Fruit fly (Drosophila melanogaster) whole organism, prepupa: ENCODE data around the gene Mcm7.
A peak's percentile ranks its signal among the peaks of the same experiment; 100 is the strongest.

Experiments used
- Blimp-1 ChIP-seq: fragments of 200-800 bp; sonication (Bioruptor generic); optimal IDR thresholded peaks from 3 replicates; lab custom pipeline; 2017; ENCODE audit warnings: missing biosample characterization, missing genetic modification characterization, mild to moderate bottlenecking, moderate library complexity, missing genetic modification reagents
- CG10669 ChIP-seq: fragments of 200-800 bp; sonication (Bioruptor generic); optimal IDR thresholded peaks from 3 replicates; lab custom pipeline; 2018; ENCODE audit warnings: missing biosample characterization, mild to moderate bottlenecking, missing genetic modification characterization, moderate library complexity
- CG11294 ChIP-seq: fragments of 200-800 bp; sonication (Bioruptor generic); IDR thresholded peaks from 2 replicates; pipeline ENCODE4 v1.3.6; 2022; ENCODE audit warnings: missing biosample characterization, missing genetic modification characterization
- CG11762 ChIP-seq: fragments of 200-800 bp; sonication (Bioruptor generic); optimal IDR thresholded peaks from 3 replicates; lab custom pipeline; 2016; ENCODE audit warnings: missing biosample characterization, missing genetic modification characterization; ENCODE audit not compliant: insufficient read depth
- CG11902 ChIP-seq: fragments of 200-800 bp; sonication (Bioruptor generic); optimal IDR thresholded peaks from 3 replicates; lab custom pipeline; 2016; ENCODE audit warnings: missing biosample characterization, missing genetic modification characterization
- CG15336 ChIP-seq: fragments of 200-800 bp; sonication (Bioruptor generic); IDR thresholded peaks from 2 replicates; pipeline ENCODE4 v1.3.6; 2022; ENCODE audit warnings: missing biosample characterization, missing genetic modification characterization
- CG16779 ChIP-seq: fragments of 200-800 bp; sonication (Bioruptor generic); optimal IDR thresholded peaks from 3 replicates; lab custom pipeline; 2017; ENCODE audit warnings: missing biosample characterization, mild to moderate bottlenecking, missing genetic modification characterization
- CG3032 ChIP-seq: fragments of 200-800 bp; optimal IDR thresholded peaks from 2 replicates; lab custom pipeline; 2019; ENCODE audit warnings: missing biosample characterization, mild to moderate bottlenecking, missing genetic modification characterization, moderate library complexity
- CG31627 ChIP-seq: fragments of 200-800 bp; sonication (Bioruptor generic); optimal IDR thresholded peaks from 3 replicates; lab custom pipeline; 2016; ENCODE audit warnings: missing biosample characterization, missing genetic modification characterization
- CG32006 ChIP-seq: fragments of 200-800 bp; sonication (Bioruptor generic); optimal IDR thresholded peaks from 3 replicates; lab custom pipeline; 2017; ENCODE audit warnings: missing biosample characterization, mild to moderate bottlenecking, missing genetic modification characterization
- CG34406 ChIP-seq: fragments of 200-800 bp; sonication (Bioruptor generic); optimal IDR thresholded peaks from 3 replicates; lab custom pipeline; 2016; ENCODE audit warnings: missing biosample characterization, missing genetic modification characterization
- CG3919 ChIP-seq: fragments of 200-800 bp; sonication (Bioruptor generic); optimal IDR thresholded peaks from 3 replicates; lab custom pipeline; 2016; ENCODE audit warnings: missing biosample characterization, missing genetic modification characterization
- CG4318 ChIP-seq: fragments of 200-800 bp; sonication (Bioruptor generic); optimal IDR thresholded peaks from 3 replicates; lab custom pipeline; 2017; ENCODE audit warnings: missing biosample characterization, mild to moderate bottlenecking, missing genetic modification characterization
- CG6276 ChIP-seq: fragments of 200-800 bp; sonication (Bioruptor generic); optimal IDR thresholded peaks from 2 replicates; lab custom pipeline; 2017; ENCODE audit warnings: missing biosample characterization, mild to moderate bottlenecking, missing genetic modification characterization
- CG6792 ChIP-seq: fragments of 200-800 bp; sonication (Bioruptor generic); optimal IDR thresholded peaks from 3 replicates; lab custom pipeline; 2016; ENCODE audit warnings: missing biosample characterization, missing genetic modification characterization
- CG6854 ChIP-seq: fragments of 200-800 bp; sonication (Bioruptor generic); optimal IDR thresholded peaks from 2 replicates; lab custom pipeline; 2017; ENCODE audit warnings: missing biosample characterization, mild to moderate bottlenecking, missing genetic modification characterization
- CG7368 ChIP-seq: fragments of 200-800 bp; sonication (Bioruptor generic); optimal IDR thresholded peaks from 3 replicates; lab custom pipeline; 2016; ENCODE audit warnings: missing biosample characterization, missing genetic modification characterization
- CG8119 ChIP-seq: fragments of 200-800 bp; sonication (Bioruptor generic); IDR thresholded peaks from 3 replicates; pipeline ENCODE4 v1.3.6; 2022; ENCODE audit warnings: missing biosample characterization, missing genetic modification characterization
- CG8319 ChIP-seq: fragments of 200-800 bp; sonication (Bioruptor generic); optimal IDR thresholded peaks from 3 replicates; lab custom pipeline; 2016; ENCODE audit warnings: missing biosample characterization, missing genetic modification characterization
- CG8632 ChIP-seq: fragments of 200-800 bp; sonication (Bioruptor generic); optimal IDR thresholded peaks from 3 replicates; lab custom pipeline; 2016; ENCODE audit warnings: missing biosample characterization, missing genetic modification characterization
- CG9139 ChIP-seq: fragments of 200-800 bp; sonication (Bioruptor generic); optimal IDR thresholded peaks from 3 replicates; lab custom pipeline; 2017; ENCODE audit warnings: missing biosample characterization, mild to moderate bottlenecking, missing genetic modification characterization
- Eip75B ChIP-seq: fragments of 200-800 bp; sonication (Bioruptor generic); optimal IDR thresholded peaks from 3 replicates; lab custom pipeline; 2016; ENCODE audit warnings: missing biosample characterization, missing genetic modification characterization
- Eip78C ChIP-seq: fragments of 200-800 bp; sonication (Bioruptor generic); peaks from one replicate; lab custom pipeline; 2016; ENCODE audit warnings: missing biosample characterization, missing genetic modification characterization
- Eip93F ChIP-seq: fragments of 200-800 bp; sonication (Bioruptor generic); optimal IDR thresholded peaks from 2 replicates; lab custom pipeline; 2016; ENCODE audit warnings: missing biosample characterization, mild to moderate bottlenecking, missing genetic modification characterization
- Ets21C ChIP-seq: fragments of 200-800 bp; sonication (Bioruptor generic); optimal IDR thresholded peaks from 3 replicates; lab custom pipeline; 2016; ENCODE audit warnings: missing biosample characterization, missing genetic modification characterization
- Ets96B ChIP-seq: fragments of 200-800 bp; optimal IDR thresholded peaks from 2 replicates; lab custom pipeline; 2019; ENCODE audit warnings: missing biosample characterization, mild to moderate bottlenecking, missing genetic modification characterization, moderate library complexity
- Gug ChIP-seq: fragments of 200-800 bp; sonication (Bioruptor generic); IDR thresholded peaks from 2 replicates; pipeline ENCODE4 v1.3.6; 2022; ENCODE audit warnings: missing biosample characterization, missing genetic modification characterization
- Hr38 ChIP-seq: sonication (Bioruptor generic); optimal IDR thresholded peaks from 2 replicates; lab custom pipeline; 2016; ENCODE audit warnings: missing biosample characterization, missing genetic modification characterization
- Hr39 ChIP-seq: fragments of 200-800 bp; sonication (Bioruptor generic); optimal IDR thresholded peaks from 2 replicates; lab custom pipeline; 2016; ENCODE audit warnings: missing biosample characterization, missing genetic modification characterization
- Lpt ChIP-seq: fragments of 200-800 bp; sonication (Bioruptor generic); optimal IDR thresholded peaks from 3 replicates; lab custom pipeline; 2016; ENCODE audit warnings: missing biosample characterization, missing genetic modification characterization
- Met ChIP-seq: fragments of 200-800 bp; sonication (Bioruptor generic); optimal IDR thresholded peaks from 3 replicates; lab custom pipeline; 2016; ENCODE audit warnings: missing biosample characterization, missing genetic modification characterization
- OdsH ChIP-seq: fragments of 200-800 bp; sonication (Bioruptor generic); optimal IDR thresholded peaks from 3 replicates; lab custom pipeline; 2016; ENCODE audit warnings: missing biosample characterization, missing genetic modification characterization
- Smox ChIP-seq: fragments of 200-800 bp; sonication (Bioruptor generic); optimal IDR thresholded peaks from 3 replicates; lab custom pipeline; 2016; ENCODE audit warnings: missing biosample characterization, missing genetic modification characterization
- Sox102F ChIP-seq: fragments of 200-800 bp; sonication (Bioruptor generic); optimal IDR thresholded peaks from 2 replicates; lab custom pipeline; 2016; ENCODE audit warnings: missing biosample characterization, mild to moderate bottlenecking, missing genetic modification characterization
- Sox14 ChIP-seq: fragments of 200-800 bp; sonication (Bioruptor generic); optimal IDR thresholded peaks from 3 replicates; lab custom pipeline; 2016; ENCODE audit warnings: missing biosample characterization, missing genetic modification characterization
- achi ChIP-seq: fragments of 200-800 bp; sonication (Bioruptor generic); optimal IDR thresholded peaks from 3 replicates; lab custom pipeline; 2016; ENCODE audit warnings: missing biosample characterization, missing genetic modification characterization
- acj6 ChIP-seq: fragments of 200-800 bp; sonication (Bioruptor generic); optimal IDR thresholded peaks from 3 replicates; lab custom pipeline; 2016; ENCODE audit warnings: missing biosample characterization, missing genetic modification characterization
- dac ChIP-seq: fragments of 200-800 bp; sonication (Bioruptor generic); optimal IDR thresholded peaks from 2 replicates; lab custom pipeline; 2017; ENCODE audit warnings: missing biosample characterization, mild to moderate bottlenecking, missing genetic modification characterization
- dsx ChIP-seq: fragments of 200-800 bp; optimal IDR thresholded peaks from 3 replicates; lab custom pipeline; 2019; ENCODE audit warnings: missing biosample characterization, mild to moderate bottlenecking, missing genetic modification characterization, moderate library complexity; ENCODE audit not compliant: poor library complexity, severe bottlenecking
- eg ChIP-seq: fragments of 200-800 bp; sonication (Bioruptor generic); IDR thresholded peaks from 3 replicates; pipeline ENCODE4 v1.3.6; 2022; ENCODE audit warnings: missing biosample characterization, missing genetic modification characterization
- esn ChIP-seq: fragments of 200-800 bp; sonication (Bioruptor generic); optimal IDR thresholded peaks from 2 replicates; lab custom pipeline; 2016; ENCODE audit warnings: missing biosample characterization, mild to moderate bottlenecking, missing genetic modification characterization, moderate library complexity
- fd59A ChIP-seq: fragments of 200-800 bp; sonication (Bioruptor generic); optimal IDR thresholded peaks from 2 replicates; lab custom pipeline; 2017; ENCODE audit warnings: missing biosample characterization, mild to moderate bottlenecking, missing genetic modification characterization, missing genetic modification reagents
- fd85E ChIP-seq: fragments of 200-800 bp; sonication (Bioruptor generic); optimal IDR thresholded peaks from 3 replicates; lab custom pipeline; 2016; ENCODE audit warnings: missing biosample characterization, missing genetic modification characterization
- fkh ChIP-seq: fragments of 200-800 bp; sonication (Bioruptor generic); optimal IDR thresholded peaks from 3 replicates; lab custom pipeline; 2017; ENCODE audit warnings: missing biosample characterization, mild to moderate bottlenecking, missing genetic modification characterization, moderate library complexity
- lz ChIP-seq: fragments of 200-800 bp; sonication (Bioruptor generic); optimal IDR thresholded peaks from 3 replicates; lab custom pipeline; 2016; ENCODE audit warnings: missing biosample characterization, missing genetic modification characterization
- net ChIP-seq: fragments of 200-800 bp; sonication (Bioruptor generic); optimal IDR thresholded peaks from 3 replicates; lab custom pipeline; 2016; ENCODE audit warnings: missing biosample characterization, missing genetic modification characterization
- pdm3 ChIP-seq: fragments of 200-800 bp; sonication (Bioruptor generic); optimal IDR thresholded peaks from 3 replicates; lab custom pipeline; 2016; ENCODE audit warnings: missing biosample characterization, missing genetic modification characterization
- salr ChIP-seq, 2 experiments: fragments of 200-800 bp; sonication (Bioruptor generic); optimal IDR thresholded peaks; 3 replicates each; lab custom pipeline; 2016 to 2018; ENCODE audit warnings: missing biosample characterization in 2 of 2, missing genetic modification characterization in 2 of 2, mild to moderate bottlenecking in 1 of 2
- spab ChIP-seq: fragments of 200-800 bp; sonication (Bioruptor generic); optimal IDR thresholded peaks from 2 replicates; lab custom pipeline; 2017; ENCODE audit warnings: missing biosample characterization, mild to moderate bottlenecking, missing genetic modification characterization, missing genetic modification reagents
- ss ChIP-seq, 2 experiments: fragments of 200-800 bp; sonication (Bioruptor generic); optimal IDR thresholded peaks; 2 replicates in 1 of 2; 3 replicates in 1 of 2; lab custom pipeline; 2017 to 2018; ENCODE audit warnings: mild to moderate bottlenecking in 2 of 2, missing biosample characterization in 2 of 2, missing genetic modification characterization in 2 of 2, moderate library complexity in 1 of 2
- svp ChIP-seq: fragments of 200-800 bp; sonication (Bioruptor generic); peaks from one replicate; lab custom pipeline; 2016; ENCODE audit warnings: missing biosample characterization, missing genetic modification characterization
- topi ChIP-seq: fragments of 200-800 bp; sonication (Bioruptor generic); optimal IDR thresholded peaks from 3 replicates; lab custom pipeline; 2016; ENCODE audit warnings: missing biosample characterization, missing genetic modification characterization
- vri ChIP-seq: fragments of 200-800 bp; sonication (Bioruptor generic); optimal IDR thresholded peaks from 3 replicates; lab custom pipeline; 2016; ENCODE audit warnings: missing biosample characterization, mild to moderate bottlenecking, missing genetic modification characterization

Gene Mcm7

dm6 chr3L:8870547-8870946 lies 20.8 kb upstream of the Mcm7 start:
- TF ChIP-seq CG15336 (GFP tag; lab: Robert Waterston, UW) (peak; percentile 90), CG11762 (peak; percentile 61), CG8632 (GFP tag; lab: Kevin White, UChicago) (peak; percentile 4), CG9139 (GFP tag; lab: Kevin White, UChicago) (no peak), achi (peak; percentile 61), Eip93F (GFP tag; lab: Kevin White, UChicago) (no peak), Smox (no peak), CG6792 (GFP tag; lab: Kevin White, UChicago) (peak; percentile 11), svp (GFP tag; lab: Kevin White, UChicago) (no peak), pdm3 (GFP tag; lab: Kevin White, UChicago) (peak; percentile 47), fd85E (GFP tag; lab: Kevin White, UChicago) (no peak), CG10669 (peak; percentile 53), lz (GFP tag; lab: Kevin White, UChicago) (peak; percentile 22), CG34406 (GFP tag; lab: Kevin White, UChicago) (no peak), Gug (GFP tag; lab: Robert Waterston, UW) (peak; percentile 85), CG16779 (peak; percentile 41), Blimp-1 (GFP tag; lab: Kevin White, UChicago) (no peak), Met (no peak), spab (GFP tag; lab: Kevin White, UChicago) (peak; percentile 45), Ets96B (tag; lab: Kevin White, UChicago) (peak; percentile 75), Eip75B (peak; percentile 71), Eip78C (GFP tag; lab: Kevin White, UChicago) (peak; percentile 91), Hr38 (no peak), CG6854 (no peak), Ets21C (GFP tag; lab: Kevin White, UChicago) (no peak), net (peak; percentile 54), OdsH (peak; percentile 56), CG8319 (GFP tag; lab: Kevin White, UChicago) (no peak), eg (peak; percentile 94), CG6276 (GFP tag; lab: Kevin White, UChicago) (peak; percentile 81), ss (GFP tag; optimal IDR thresholded peaks at IDR 0.05; lab: Kevin White, UChicago) (peak; percentile 6 to 49), CG8119 (GFP tag; lab: Robert Waterston, UW) (peak; percentile 89), CG3919 (GFP tag; lab: Kevin White, UChicago) (peak; percentile 69), CG31627 (GFP tag; lab: Kevin White, UChicago) (no peak), Hr39 (GFP tag; lab: Kevin White, UChicago) (no peak), vri (GFP tag; lab: Kevin White, UChicago) (no peak), dac (GFP tag; lab: Kevin White, UChicago) (peak; percentile 58), acj6 (GFP tag; lab: Kevin White, UChicago) (peak; percentile 56), fd59A (GFP tag; lab: Kevin White, UChicago) (peak; percentile 33), CG3032 (tag; lab: Kevin White, UChicago) (peak; percentile 69), CG32006 (GFP tag; lab: Kevin White, UChicago) (peak; percentile 85), salr (GFP tag; optimal IDR thresholded peaks at IDR 0.05; lab: Kevin White, UChicago) (peak in 1 of 2 experiments; percentile 63), CG7368 (peak; percentile 64), Lpt (GFP tag; lab: Kevin White, UChicago) (peak; percentile 79), fkh (GFP tag; lab: Kevin White, UChicago) (no peak), Sox14 (GFP tag; lab: Kevin White, UChicago) (no peak), esn (GFP tag; lab: Kevin White, UChicago) (no peak), topi (GFP tag; lab: Kevin White, UChicago) (peak; percentile 16), Sox102F (no peak), CG4318 (GFP tag; lab: Kevin White, UChicago) (peak; percentile 76), CG11902 (GFP tag; lab: Kevin White, UChicago) (no peak), CG11294 (GFP tag; lab: Robert Waterston, UW) (peak; percentile 82), dsx (GFP tag; lab: Kevin White, UChicago) (peak; percentile 49)
